Worm (Caenorhabditis elegans) whole organism, midembryonic: Measurements from ENCODE around the gene pqn-71.

Experiments
- ztf-23 ChIP-seq: fragments of 200-800 bp; sonication (Bioruptor generic); IDR thresholded peaks from 2 replicates; pipeline ENCODE4 v1.3.6; 2022; ENCODE audit warnings: missing genetic modification reagents, missing genetic modification characterization, missing compliant biosample characterization
- ztf-29 ChIP-seq: fragments of 200-800 bp; sonication (Bioruptor generic); IDR thresholded peaks from 2 replicates; pipeline ENCODE4 v1.3.6; 2022; ENCODE audit warnings: missing genetic modification reagents, missing genetic modification characterization, missing compliant biosample characterization

DNA sequence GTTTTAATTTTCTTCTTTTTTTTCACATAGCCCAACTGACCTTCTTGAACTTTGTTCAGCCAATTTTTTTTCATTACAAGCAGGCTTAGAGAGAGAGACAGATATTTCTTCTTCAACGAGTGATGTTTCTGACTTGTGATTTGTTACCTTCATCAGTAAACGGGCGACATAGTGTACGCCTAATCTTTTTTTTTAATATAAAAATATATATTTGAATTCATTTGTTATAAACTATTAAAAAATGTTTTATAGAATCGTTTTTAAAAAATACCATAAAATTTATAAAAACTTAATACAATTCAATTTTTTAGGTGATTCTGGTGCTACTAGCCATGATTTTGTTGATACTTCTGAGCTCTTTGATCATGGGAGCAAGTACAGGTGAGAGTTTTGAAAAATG lies 47.7 kb upstream of the pqn-71 start, which contains the start of gene T06E6.10:
- TF ChIP-seq ztf-29 (GFP tag; lab: Robert Waterston, UW) (no peak), ztf-23 (GFP tag; lab: Robert Waterston, UW) (no peak)
